Worm (Caenorhabditis elegans) whole organism, L3 larva: ENCODE measurements around the gene plpp-1.2.

Experiments
- aly-2 ChIP-seq: fragments of 150-350 bp; optimal IDR thresholded peaks from 2 replicates; lab custom pipeline; 2014; ENCODE audit warnings: missing biosample characterization, missing genetic modification characterization
- ceh-28 ChIP-seq: fragments of 150-350 bp; optimal IDR thresholded peaks from 2 replicates; lab custom pipeline; 2014; ENCODE audit warnings: missing biosample characterization, missing genetic modification reagents, missing genetic modification characterization
- ceh-9 ChIP-seq: sonication (generic microtip); optimal IDR thresholded peaks from 2 replicates; lab custom pipeline; 2018; ENCODE audit warnings: missing biosample characterization, missing genetic modification characterization
- daf-12 ChIP-seq: fragments of 150-350 bp; optimal IDR thresholded peaks from 2 replicates; lab custom pipeline; 2014; ENCODE audit warnings: missing biosample characterization, missing genetic modification reagents, missing genetic modification characterization
- egl-27 ChIP-seq: sonication (generic microtip); optimal IDR thresholded peaks from 4 replicates; lab custom pipeline; 2017; ENCODE audit warnings: missing biosample characterization, missing genetic modification reagents, missing genetic modification characterization
- elt-3 ChIP-seq, 3 experiments: fragments of 150-350 bp in 1 of 3; sonication (generic microtip) in 2 of 3; optimal IDR thresholded peaks; 2 replicates in 2 of 3; 4 replicates in 1 of 3; lab custom pipeline; 2014 to 2017; ENCODE audit warnings: missing biosample characterization in 3 of 3, missing genetic modification characterization in 3 of 3
- jun-1 ChIP-seq: fragments of 150-350 bp; optimal IDR thresholded peaks from 2 replicates; lab custom pipeline; 2014; ENCODE audit warnings: missing biosample characterization, missing genetic modification reagents, missing genetic modification characterization
- lin-39 ChIP-seq: fragments of 150-350 bp; optimal IDR thresholded peaks from 2 replicates; lab custom pipeline; 2018; ENCODE audit warnings: missing biosample characterization, missing genetic modification reagents, missing genetic modification characterization
- sea-2 ChIP-seq: fragments of 150-350 bp; sonication (generic microtip); optimal IDR thresholded peaks from 4 replicates; lab custom pipeline; 2014; ENCODE audit warnings: missing biosample characterization, missing genetic modification reagents, missing genetic modification characterization
- unc-62 ChIP-seq: fragments of 150-350 bp; sonication (generic microtip); optimal IDR thresholded peaks from 4 replicates; lab custom pipeline; 2014; ENCODE audit warnings: missing biosample characterization, missing genetic modification reagents, missing genetic modification characterization
- ztf-11 ChIP-seq: fragments of 150-350 bp; optimal IDR thresholded peaks from 2 replicates; lab custom pipeline; 2014; ENCODE audit warnings: missing biosample characterization, missing genetic modification characterization

DNA sequence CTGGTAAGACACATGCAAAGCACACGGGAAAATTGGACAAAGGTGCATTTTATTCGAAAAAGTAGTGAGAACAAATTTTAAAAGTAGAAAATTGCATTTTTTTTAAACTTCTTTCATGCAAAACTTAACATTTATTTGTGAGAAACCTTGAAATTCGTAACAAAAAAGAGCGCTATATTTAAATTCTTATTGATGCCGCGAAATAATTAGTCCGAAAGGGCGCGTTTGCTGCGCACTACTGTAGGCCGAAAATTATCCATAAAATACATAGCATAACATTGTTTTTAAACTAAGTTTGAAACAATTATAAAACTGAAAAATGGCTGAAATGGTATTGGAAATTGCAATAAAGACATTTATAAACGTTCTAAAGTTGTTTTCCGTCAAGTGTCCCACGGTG lies 34.4 kb downstream of the plpp-1.2 start:
- TF ChIP-seq ztf-11 (no peak), unc-62 (GFP tag; lab: Kevin White, UChicago) (no peak), sea-2 (GFP tag; lab: Kevin White, UChicago) (no peak), ceh-28 (no peak), egl-27 (tag; lab: Kevin White, UChicago) (no peak), daf-12 (tag; lab: Kevin White, UChicago) (no peak), jun-1 (tag; lab: Kevin White, UChicago) (no peak), elt-3 (tag; optimal IDR thresholded peaks at IDR 0.05; lab: Kevin White, UChicago) (no peak), ceh-9 (no peak), lin-39 (tag; lab: Kevin White, UChicago) (no peak), aly-2 (no peak)
